Worm (Caenorhabditis elegans) whole organism, L4/young adult: ENCODE results near the gene pqn-22.

Source experiments
- W03F9.2 ChIP-seq: fragments of 150-350 bp; optimal IDR thresholded peaks from 2 replicates; lab custom pipeline; 2014; ENCODE audit warnings: missing biosample characterization, missing genetic modification characterization
- dao-5 ChIP-seq: sonication (generic microtip); optimal IDR thresholded peaks from 2 replicates; lab custom pipeline; 2016; ENCODE audit warnings: missing genotype, missing genetic modification characterization, moderate library complexity, missing compliant biosample characterization
- him-1 ChIP-seq: sonication (generic microtip); optimal IDR thresholded peaks from 2 replicates; lab custom pipeline; 2016; ENCODE audit warnings: missing genotype, missing genetic modification reagents, missing genetic modification characterization, missing compliant biosample characterization

ce11 chrIV:5970526-5970925, 62.9 kb downstream of the pqn-22 start:
- TF ChIP-seq dao-5 (no peak), him-1 (no peak), W03F9.2 (tag; lab: Kevin White, UChicago) (no peak)
